Worm (Caenorhabditis elegans): ENCODE data around the gene sfxn-5.

ce11 chrII:8137379-8137778 is 32.5 kb upstream of the sfxn-5 start:
- TF ChIP-seq W03F9.2 (tag; optimal IDR thresholded peaks at IDR 0.05) (no peak), him-1 (tag; optimal IDR thresholded peaks at IDR 0.05) (no peak)
